Fruit fly (Drosophila melanogaster) whole organism, embryonic: ENCODE measurements around the gene CG4783.

ENCODE experiments used
- Bteb2 ChIP-seq: fragments of 200-800 bp; sonication (Bioruptor generic); optimal IDR thresholded peaks from 2 replicates; lab custom pipeline; 2016; ENCODE audit warnings: missing biosample characterization, missing genetic modification characterization
- CG10267 ChIP-seq: fragments of 200-800 bp; sonication (Bioruptor generic); optimal IDR thresholded peaks from 2 replicates; lab custom pipeline; 2018; ENCODE audit warnings: missing biosample characterization, mild to moderate bottlenecking, missing genetic modification characterization, moderate library complexity
- CG11093 ChIP-seq: fragments of 200-800 bp; sonication (Bioruptor generic); IDR thresholded peaks from 3 replicates; pipeline ENCODE4 v1.3.6; 2022; ENCODE audit warnings: missing biosample characterization, missing genetic modification characterization
- CG1233 ChIP-seq: fragments of 200-800 bp; sonication (Bioruptor generic); optimal IDR thresholded peaks from 4 replicates; lab custom pipeline; 2018; ENCODE audit warnings: missing biosample characterization, mild to moderate bottlenecking, missing genetic modification characterization
- CG12942 ChIP-seq: fragments of 200-800 bp; sonication (Bioruptor generic); optimal IDR thresholded peaks from 3 replicates; lab custom pipeline; 2016; ENCODE audit warnings: missing biosample characterization, missing genetic modification characterization
- CG13424 ChIP-seq: fragments of 200-800 bp; sonication (Bioruptor generic); optimal IDR thresholded peaks from 2 replicates; lab custom pipeline; 2019; ENCODE audit warnings: missing biosample characterization, mild to moderate bottlenecking, missing genetic modification characterization, moderate library complexity
- CG13775 ChIP-seq: fragments of 200-800 bp; sonication (Bioruptor generic); optimal IDR thresholded peaks from 3 replicates; lab custom pipeline; 2017; ENCODE audit warnings: missing biosample characterization, mild to moderate bottlenecking, missing genetic modification characterization
- CG14014 ChIP-seq: fragments of 200-800 bp; sonication (Bioruptor generic); IDR thresholded peaks from 2 replicates; pipeline ENCODE4 v1.3.6; 2022; ENCODE audit warnings: missing biosample characterization, missing genetic modification characterization
- CG14667 ChIP-seq: fragments of 200-800 bp; sonication (Bioruptor generic); IDR thresholded peaks from 2 replicates; pipeline ENCODE4 v1.3.6; 2022; ENCODE audit warnings: missing biosample characterization, missing genetic modification characterization
- CG14710 ChIP-seq: fragments of 200-800 bp; sonication (Bioruptor generic); optimal IDR thresholded peaks from 3 replicates; lab custom pipeline; 2019; ENCODE audit warnings: missing biosample characterization, mild to moderate bottlenecking, missing genetic modification characterization, moderate library complexity
- CG15073 ChIP-seq: fragments of 200-800 bp; sonication (Bioruptor generic); optimal IDR thresholded peaks from 2 replicates; lab custom pipeline; 2016; ENCODE audit warnings: missing biosample characterization, missing genetic modification characterization
- CG18619 ChIP-seq: fragments of 200-800 bp; sonication (Bioruptor generic); optimal IDR thresholded peaks from 3 replicates; lab custom pipeline; 2017; ENCODE audit warnings: missing biosample characterization, mild to moderate bottlenecking, missing genetic modification characterization
- CG4820 ChIP-seq: fragments of 200-800 bp; sonication (Bioruptor generic); optimal IDR thresholded peaks from 3 replicates; lab custom pipeline; 2016; ENCODE audit warnings: missing biosample characterization, missing genetic modification characterization
- CG5180 ChIP-seq: fragments of 200-800 bp; sonication (Bioruptor generic); optimal IDR thresholded peaks from 3 replicates; lab custom pipeline; 2017; ENCODE audit warnings: missing biosample characterization, missing genetic modification characterization, mild to moderate bottlenecking, moderate library complexity, missing genetic modification reagents
- CG8944 ChIP-seq: fragments of 200-800 bp; sonication (Bioruptor generic); optimal IDR thresholded peaks from 3 replicates; lab custom pipeline; 2016; ENCODE audit warnings: missing biosample characterization, missing genetic modification characterization
- Chrac-16 ChIP-seq: fragments of 200-800 bp; sonication (Bioruptor generic); optimal IDR thresholded peaks from 3 replicates; lab custom pipeline; 2016; ENCODE audit warnings: missing biosample characterization, missing genetic modification characterization
- Dad ChIP-seq: fragments of 200-800 bp; sonication (Bioruptor generic); optimal IDR thresholded peaks from 3 replicates; lab custom pipeline; 2016; ENCODE audit warnings: missing biosample characterization, missing genetic modification characterization
- Doc2 ChIP-seq: fragments of 200-800 bp; sonication (Bioruptor generic); IDR thresholded peaks from 2 replicates; pipeline ENCODE4 v1.3.6; 2022; ENCODE audit warnings: missing biosample characterization, missing genetic modification characterization
- Dp ChIP-seq: fragments of 200-800 bp; sonication (Bioruptor generic); optimal IDR thresholded peaks from 2 replicates; lab custom pipeline; 2018; ENCODE audit warnings: missing biosample characterization, mild to moderate bottlenecking, missing genetic modification characterization, moderate library complexity
- Dref ChIP-seq: fragments of 200-800 bp; sonication (Bioruptor generic); IDR thresholded peaks from 2 replicates; pipeline ENCODE4 v1.3.6; 2022; ENCODE audit warnings: missing biosample characterization, missing genetic modification characterization
- E2f2 ChIP-seq: fragments of 200-800 bp; sonication (Bioruptor generic); IDR thresholded peaks from 2 replicates; pipeline ENCODE4 v1.3.6; 2022; ENCODE audit warnings: missing biosample characterization, missing genetic modification characterization
- Elba2 ChIP-seq: fragments of 200-800 bp; sonication (Bioruptor generic); optimal IDR thresholded peaks from 3 replicates; lab custom pipeline; 2016; ENCODE audit warnings: missing biosample characterization, missing genetic modification characterization
- Gsc ChIP-seq: fragments of 200-800 bp; sonication (Bioruptor generic); IDR thresholded peaks from 2 replicates; pipeline ENCODE4 v1.3.6; 2022; ENCODE audit warnings: missing biosample characterization, missing genetic modification characterization
- HLH4C ChIP-seq: fragments of 200-800 bp; sonication (Bioruptor generic); IDR thresholded peaks from 3 replicates; pipeline ENCODE4 v1.3.6; 2022; ENCODE audit warnings: missing biosample characterization, missing genetic modification characterization; ENCODE audit not compliant: partially characterized antibody
- HLHmδ ChIP-seq: fragments of 200-800 bp; sonication (Bioruptor generic); optimal IDR thresholded peaks from 2 replicates; lab custom pipeline; 2018; ENCODE audit warnings: missing biosample characterization, mild to moderate bottlenecking, missing genetic modification characterization, moderate library complexity
- Oaz ChIP-seq: fragments of 200-800 bp; sonication (Bioruptor generic); IDR thresholded peaks from 2 replicates; pipeline ENCODE4 v1.3.6; 2022; ENCODE audit warnings: missing biosample characterization, missing genetic modification characterization
- PHDP ChIP-seq: fragments of 200-800 bp; sonication (Bioruptor generic); optimal IDR thresholded peaks from 3 replicates; lab custom pipeline; 2018; ENCODE audit warnings: missing biosample characterization, mild to moderate bottlenecking, missing genetic modification characterization, moderate library complexity
- Poxn ChIP-seq: fragments of 200-800 bp; sonication (Bioruptor generic); IDR thresholded peaks from 2 replicates; pipeline ENCODE4 v1.3.6; 2022; ENCODE audit warnings: missing biosample characterization, missing genetic modification characterization
- Side ChIP-seq: fragments of 200-800 bp; sonication (Bioruptor generic); optimal IDR thresholded peaks from 2 replicates; lab custom pipeline; 2016; ENCODE audit warnings: missing biosample characterization, missing genetic modification characterization
- Sry-δ ChIP-seq: fragments of 200-800 bp; sonication (Bioruptor generic); optimal IDR thresholded peaks from 2 replicates; lab custom pipeline; 2016; ENCODE audit warnings: missing biosample characterization, missing genetic modification characterization
- Taf1 ChIP-seq: fragments of 200-800 bp; sonication (Bioruptor generic); IDR thresholded peaks from 2 replicates; pipeline ENCODE4 v1.3.6; 2022; ENCODE audit warnings: missing biosample characterization, missing genetic modification characterization
- Usf ChIP-seq: fragments of 200-800 bp; sonication (Bioruptor generic); optimal IDR thresholded peaks from 2 replicates; lab custom pipeline; 2017; ENCODE audit warnings: missing genotype, missing biosample characterization, missing genetic modification characterization
- ab ChIP-seq: fragments of 200-800 bp; sonication (Bioruptor generic); optimal IDR thresholded peaks from 2 replicates; lab custom pipeline; 2016; ENCODE audit warnings: missing biosample characterization, missing genetic modification characterization
- btn ChIP-seq: fragments of 200-800 bp; sonication (Bioruptor generic); optimal IDR thresholded peaks from 2 replicates; lab custom pipeline; 2016; ENCODE audit warnings: missing biosample characterization, missing genetic modification characterization
- chm ChIP-seq: fragments of 200-800 bp; sonication (Bioruptor generic); IDR thresholded peaks from 2 replicates; pipeline ENCODE4 v1.3.6; 2022; ENCODE audit warnings: missing biosample characterization, missing genetic modification characterization
- crc ChIP-seq: fragments of 200-800 bp; sonication (Bioruptor generic); optimal IDR thresholded peaks from 2 replicates; lab custom pipeline; 2016; ENCODE audit warnings: missing biosample characterization, missing genetic modification characterization
- cwo ChIP-seq: fragments of 200-800 bp; sonication (Bioruptor generic); optimal IDR thresholded peaks from 3 replicates; lab custom pipeline; 2017; ENCODE audit warnings: missing biosample characterization, missing genetic modification characterization, mild to moderate bottlenecking, moderate library complexity, missing genetic modification reagents
- dpn ChIP-seq, 2 experiments: fragments of 200-800 bp; sonication (Bioruptor generic); optimal IDR thresholded peaks; 3 replicates each; lab custom pipeline; 2016; ENCODE audit warnings: missing biosample characterization in 2 of 2, missing genetic modification characterization in 2 of 2
- emc ChIP-seq: fragments of 200-800 bp; sonication (Bioruptor generic); optimal IDR thresholded peaks from 2 replicates; lab custom pipeline; 2016; ENCODE audit warnings: missing biosample characterization, missing genetic modification characterization
- ftz-f1 ChIP-seq: fragments of 200-800 bp; sonication (Bioruptor generic); optimal IDR thresholded peaks from 2 replicates; lab custom pipeline; 2016; ENCODE audit warnings: missing biosample characterization, missing genetic modification characterization
- h ChIP-seq: fragments of >200 bp; optimal IDR thresholded peaks from 2 replicates; lab custom pipeline; 2017
- insv ChIP-seq, 2 experiments: fragments of 200-800 bp; sonication (Bioruptor generic); optimal IDR thresholded peaks; 3 replicates each; lab custom pipeline; 2016 to 2018; ENCODE audit warnings: missing biosample characterization in 2 of 2, missing genetic modification characterization in 2 of 2
- pnt ChIP-seq: fragments of 200-800 bp; sonication (Bioruptor generic); optimal IDR thresholded peaks from 3 replicates; lab custom pipeline; 2016; ENCODE audit warnings: missing biosample characterization, missing genetic modification characterization
- psq ChIP-seq: fragments of 200-800 bp; sonication (Bioruptor generic); optimal IDR thresholded peaks from 2 replicates; lab custom pipeline; 2017; ENCODE audit warnings: missing biosample characterization, missing genetic modification characterization
- sim ChIP-seq: fragments of 200-800 bp; sonication (Bioruptor generic); IDR thresholded peaks from 2 replicates; pipeline ENCODE4 v1.3.6; 2022; ENCODE audit warnings: missing biosample characterization, missing genetic modification characterization
- slp2 ChIP-seq: fragments of 200-800 bp; sonication (Bioruptor generic); optimal IDR thresholded peaks from 2 replicates; lab custom pipeline; 2016; ENCODE audit warnings: missing biosample characterization, missing genetic modification characterization
- sqz ChIP-seq: fragments of 200-800 bp; sonication (Bioruptor generic); optimal IDR thresholded peaks from 3 replicates; lab custom pipeline; 2018; ENCODE audit warnings: missing biosample characterization, mild to moderate bottlenecking, missing genetic modification characterization
- tio ChIP-seq: fragments of 200-800 bp; sonication (Bioruptor generic); optimal IDR thresholded peaks from 2 replicates; lab custom pipeline; 2017; ENCODE audit warnings: missing biosample characterization, missing genetic modification characterization, inconsistent platforms
- z ChIP-seq: fragments of 200-800 bp; sonication (Bioruptor generic); IDR thresholded peaks from 3 replicates; pipeline ENCODE4 v1.3.6; 2022; ENCODE audit warnings: missing biosample characterization, missing genetic modification characterization
- zen2 ChIP-seq: fragments of 200-800 bp; sonication (Bioruptor generic); IDR thresholded peaks from 3 replicates; pipeline ENCODE4 v1.3.6; 2022; ENCODE audit warnings: missing biosample characterization, missing genetic modification characterization; ENCODE audit not compliant: partially characterized antibody
- zfh1 ChIP-seq: fragments of 200-800 bp; sonication (Bioruptor generic); IDR thresholded peaks from 3 replicates; pipeline ENCODE4 v1.3.6; 2022; ENCODE audit warnings: missing biosample characterization, missing genetic modification characterization

CG4783 gene

dm6 chr3R:19902926-19903739 lies 45.1 kb upstream of the CG4783 start, which contains the start of gene ClpX (continued):
- TF ChIP-seq zfh1 (GFP tag; lab: Robert Waterston, UW) = no peak
- no peak for TF ChIP-seq Side (GFP tag; lab: Kevin White, UChicago)
- TF ChIP-seq emc = no peak
- no peak for TF ChIP-seq CG5180
- TF ChIP-seq CG14667 (GFP tag; lab: Robert Waterston, UW) = no peak
- TF ChIP-seq CG18619 = no peak
- no peak for TF ChIP-seq CG1233
- TF ChIP-seq CG10267 (tag; lab: Kevin White, UChicago) = peak; percentile 12
- no peak for TF ChIP-seq CG14014 (GFP tag; lab: Robert Waterston, UW)
- no peak for TF ChIP-seq z (GFP tag; lab: Robert Waterston, UW)
- TF ChIP-seq sim (GFP tag; lab: Robert Waterston, UW) = no peak
- TF ChIP-seq pnt (GFP tag; lab: Kevin White, UChicago) = no peak
- no peak for TF ChIP-seq CG8944
- peak; percentile 51 for TF ChIP-seq Dp (GFP tag; lab: Kevin White, UChicago)
- peak; percentile 28; the same call in 1 of the 3 replicates for TF ChIP-seq zen2 (GFP tag; lab: Robert Waterston, UW)
- no peak for TF ChIP-seq h
- TF ChIP-seq Elba2 (GFP tag; lab: Kevin White, UChicago) = no peak
- no peak for TF ChIP-seq CG13775 (GFP tag; lab: Kevin White, UChicago)
- no peak for TF ChIP-seq Usf (GFP tag; lab: Kevin White, UChicago)
- no peak for TF ChIP-seq Gsc
- TF ChIP-seq ab (GFP tag; lab: Kevin White, UChicago) = no peak
- no peak; the same call in 1 of the 2 replicates for TF ChIP-seq chm (GFP tag; lab: Robert Waterston, UW)
- TF ChIP-seq tio (GFP tag; lab: Kevin White, UChicago) = no peak
- peak; percentile 78 for TF ChIP-seq Dref
- TF ChIP-seq CG14710 (tag; lab: Kevin White, UChicago) = peak; percentile 76
- TF ChIP-seq dpn (GFP tag; optimal IDR thresholded peaks at IDR 0.05; lab: Kevin White, UChicago) = no peak
- no peak for TF ChIP-seq Doc2
- peak; percentile 29 for TF ChIP-seq HLHmδ (GFP tag; lab: Kevin White, UChicago)
- no peak for TF ChIP-seq crc (GFP tag; lab: Kevin White, UChicago)
- peak; percentile 79 for TF ChIP-seq HLH4C (GFP tag; lab: Robert Waterston, UW)
- no peak for TF ChIP-seq slp2 (GFP tag; lab: Kevin White, UChicago)
- TF ChIP-seq CG4820 = no peak
- TF ChIP-seq Taf1 (GFP tag; lab: Robert Waterston, UW) = no peak
- TF ChIP-seq btn (GFP tag; lab: Kevin White, UChicago) = no peak
- peak; percentile 17 for TF ChIP-seq PHDP (tag; lab: Kevin White, UChicago)
- no peak for TF ChIP-seq CG11093 (GFP tag; lab: Robert Waterston, UW)
- no peak for TF ChIP-seq Bteb2 (GFP tag; lab: Kevin White, UChicago)
- no peak for TF ChIP-seq cwo
- no peak for TF ChIP-seq Oaz
- no peak for TF ChIP-seq CG15073 (GFP tag; lab: Kevin White, UChicago)
- TF ChIP-seq Sry-δ (GFP tag; lab: Kevin White, UChicago) = peak; percentile 63
- TF ChIP-seq Poxn = no peak
- peak; percentile 50 for TF ChIP-seq Dad
- TF ChIP-seq E2f2 (GFP tag; lab: Robert Waterston, UW) = peak; percentile 35; the same call in 1 of the 2 replicates
- TF ChIP-seq CG13424 (tag; lab: Kevin White, UChicago) = no peak
- TF ChIP-seq CG12942 (GFP tag; lab: Kevin White, UChicago) = no peak
- no peak for TF ChIP-seq ftz-f1
- no peak for TF ChIP-seq Chrac-16 (GFP tag; lab: Kevin White, UChicago)
- TF ChIP-seq insv (GFP tag; optimal IDR thresholded peaks at IDR 0.05; lab: Kevin White, UChicago) = no peak
- no peak for TF ChIP-seq psq (GFP tag; lab: Kevin White, UChicago)
- no peak for TF ChIP-seq sqz (GFP tag; lab: Kevin White, UChicago)
